Worm (Caenorhabditis elegans) whole organism, L1 larva: ENCODE measurements around the gene cul-5.
A peak's percentile ranks its signal among the peaks of the same experiment; 100 is the strongest.

Source experiments
- C04F5.9 ChIP-seq: sonication (generic microtip); optimal IDR thresholded peaks from 2 replicates; lab custom pipeline; 2016; ENCODE audit warnings: missing genetic modification characterization, missing compliant biosample characterization
- C34B4.2 ChIP-seq: sonication (generic microtip); optimal IDR thresholded peaks from 2 replicates; lab custom pipeline; 2017; ENCODE audit warnings: mild to moderate bottlenecking, missing genetic modification characterization, missing compliant biosample characterization
- Y116A8C.19 ChIP-seq: sonication (generic microtip); optimal IDR thresholded peaks from 2 replicates; lab custom pipeline; 2016; ENCODE audit warnings: missing compliant biosample characterization, missing genetic modification characterization, borderline replicate concordance
- aha-1 ChIP-seq: fragments of 150-350 bp; optimal IDR thresholded peaks from 2 replicates; lab custom pipeline; 2014; ENCODE audit warnings: missing biosample characterization, missing genetic modification characterization
- alr-1 ChIP-seq: fragments of 200-800 bp; sonication (Bioruptor generic); optimal IDR thresholded peaks from 2 replicates; lab custom pipeline; 2018; ENCODE audit warnings: borderline replicate concordance, mild to moderate bottlenecking, missing genetic modification characterization, missing compliant biosample characterization
- aly-2 ChIP-seq: fragments of 150-350 bp; optimal IDR thresholded peaks from 2 replicates; lab custom pipeline; 2014; ENCODE audit warnings: missing biosample characterization, missing genetic modification characterization
- blmp-1 ChIP-seq: fragments of 150-350 bp; optimal IDR thresholded peaks from 2 replicates; lab custom pipeline; 2014; ENCODE audit warnings: missing biosample characterization, missing genetic modification characterization
- ceh-63 ChIP-seq: fragments of 200-800 bp; sonication (Bioruptor generic); optimal IDR thresholded peaks from 2 replicates; lab custom pipeline; 2018; ENCODE audit warnings: mild to moderate bottlenecking, missing genetic modification characterization, missing compliant biosample characterization
- ceh-82 ChIP-seq, 3 experiments: fragments of 150-350 bp in 1 of 3; sonication (generic microtip) in 2 of 3; optimal IDR thresholded peaks; 2 replicates each; lab custom pipeline; 2014 to 2017; ENCODE audit warnings: missing biosample characterization in 3 of 3, missing genetic modification characterization in 3 of 3
- ceh-88 ChIP-seq: fragments of 200-800 bp; sonication (Bioruptor generic); IDR thresholded peaks from 2 replicates; pipeline ENCODE4 v1.3.6; 2022; ENCODE audit warnings: missing genetic modification characterization, missing compliant biosample characterization
- ceh-90 ChIP-seq: sonication (generic microtip); optimal IDR thresholded peaks from 2 replicates; lab custom pipeline; 2016; ENCODE audit warnings: missing genetic modification characterization, missing compliant biosample characterization
- dsc-1 ChIP-seq: sonication (generic microtip); optimal IDR thresholded peaks from 2 replicates; lab custom pipeline; 2016; ENCODE audit warnings: mild to moderate bottlenecking, missing genetic modification characterization, missing compliant biosample characterization
- efl-3 ChIP-seq: fragments of 200-800 bp; sonication (Bioruptor generic); optimal IDR thresholded peaks from 2 replicates; lab custom pipeline; 2018; ENCODE audit warnings: mild to moderate bottlenecking, missing genetic modification characterization, missing compliant biosample characterization
- egl-13 ChIP-seq: sonication (generic microtip); optimal IDR thresholded peaks from 2 replicates; lab custom pipeline; 2016; ENCODE audit warnings: missing genotype, missing genetic modification reagents, missing genetic modification characterization, missing compliant biosample characterization
- elt-2 ChIP-seq: sonication (generic microtip); optimal IDR thresholded peaks from 2 replicates; lab custom pipeline; 2016; ENCODE audit warnings: missing genetic modification characterization, mild to moderate bottlenecking, inconsistent platforms, missing compliant biosample characterization, missing genetic modification reagents
- elt-3 ChIP-seq, 6 experiments: fragments of 150-350 bp in 1 of 6; sonication (generic microtip); optimal IDR thresholded peaks; 2 replicates each; lab custom pipeline; 2017 to 2018; ENCODE audit warnings: missing biosample characterization in 6 of 6, missing genetic modification characterization in 6 of 6, inconsistent platforms in 1 of 6
- ets-5 ChIP-seq: fragments of 200-800 bp; sonication (Bioruptor generic); IDR thresholded peaks from 2 replicates; pipeline ENCODE4 v1.3.6; 2022; ENCODE audit warnings: missing genetic modification characterization, missing compliant biosample characterization
- fkh-10 ChIP-seq: sonication (generic microtip); optimal IDR thresholded peaks from 2 replicates; lab custom pipeline; 2017; ENCODE audit warnings: missing biosample characterization, missing genetic modification reagents, missing genetic modification characterization
- fkh-4 ChIP-seq: sonication (generic microtip); optimal IDR thresholded peaks from 2 replicates; lab custom pipeline; 2016; ENCODE audit warnings: missing compliant biosample characterization, missing genetic modification characterization, borderline replicate concordance
- fos-1 ChIP-seq: fragments of 150-350 bp; optimal IDR thresholded peaks from 2 replicates; lab custom pipeline; 2014; ENCODE audit warnings: missing biosample characterization, missing genetic modification characterization
- grh-1 ChIP-seq: fragments of 200-800 bp; sonication (Bioruptor generic); IDR thresholded peaks from 2 replicates; pipeline ENCODE4 v1.3.6; 2022; ENCODE audit warnings: missing genetic modification reagents, missing genetic modification characterization, missing compliant biosample characterization
- hlh-4 ChIP-seq: sonication (generic microtip); optimal IDR thresholded peaks from 2 replicates; lab custom pipeline; 2016; ENCODE audit warnings: mild to moderate bottlenecking, missing genetic modification characterization, missing compliant biosample characterization
- hpl-2 ChIP-seq: fragments of 150-350 bp; optimal IDR thresholded peaks from 2 replicates; lab custom pipeline; 2014; ENCODE audit warnings: missing biosample characterization, missing genetic modification reagents, missing genetic modification characterization
- lin-13 ChIP-seq: fragments of 150-350 bp; optimal IDR thresholded peaks from 2 replicates; lab custom pipeline; 2014; ENCODE audit warnings: missing biosample characterization, missing genetic modification reagents, missing genetic modification characterization
- lin-39 ChIP-seq: fragments of 150-350 bp; optimal IDR thresholded peaks from 2 replicates; lab custom pipeline; 2014; ENCODE audit warnings: missing biosample characterization, missing genetic modification reagents, missing genetic modification characterization
- lir-3 ChIP-seq: sonication (generic microtip); optimal IDR thresholded peaks from 2 replicates; lab custom pipeline; 2016; ENCODE audit warnings: mild to moderate bottlenecking, missing genetic modification characterization, moderate library complexity, missing compliant biosample characterization; ENCODE audit not compliant: poor library complexity
- mab-9 ChIP-seq: fragments of 200-800 bp; sonication (Bioruptor generic); IDR thresholded peaks from 2 replicates; pipeline ENCODE4 v1.3.6; 2022; ENCODE audit warnings: missing genetic modification reagents, missing genetic modification characterization, missing compliant biosample characterization
- nhr-11 ChIP-seq: fragments of 150-350 bp; optimal IDR thresholded peaks from 2 replicates; lab custom pipeline; 2014; ENCODE audit warnings: missing biosample characterization, missing genetic modification characterization
- nhr-19 ChIP-seq: fragments of 200-800 bp; sonication (Bioruptor generic); conservative IDR thresholded peaks from 2 replicates; pipeline ENCODE4 v1.3.6; 2022; ENCODE audit warnings: missing genetic modification characterization, missing compliant biosample characterization
- nhr-20 ChIP-seq: sonication (generic microtip); optimal IDR thresholded peaks from 2 replicates; lab custom pipeline; 2016; ENCODE audit warnings: mild to moderate bottlenecking, missing genetic modification characterization, missing compliant biosample characterization
- nhr-237 ChIP-seq: fragments of 150-350 bp; optimal IDR thresholded peaks from 2 replicates; lab custom pipeline; 2014; ENCODE audit warnings: missing biosample characterization, missing genetic modification characterization
- nhr-28 ChIP-seq: fragments of 150-350 bp; optimal IDR thresholded peaks from 2 replicates; lab custom pipeline; 2014; ENCODE audit warnings: missing biosample characterization, missing genetic modification characterization
- nhr-71 ChIP-seq: sonication (generic microtip); optimal IDR thresholded peaks from 2 replicates; lab custom pipeline; 2016; ENCODE audit warnings: mild to moderate bottlenecking, missing genetic modification characterization, moderate library complexity, missing compliant biosample characterization
- nhr-77 ChIP-seq: fragments of 150-350 bp; optimal IDR thresholded peaks from 2 replicates; lab custom pipeline; 2014; ENCODE audit warnings: missing biosample characterization, missing genetic modification characterization
- nhr-85 ChIP-seq: sonication (generic microtip); peaks from one replicate; lab custom pipeline; 2016; ENCODE audit warnings: missing genetic modification characterization, inconsistent platforms, missing compliant biosample characterization
- nhr-90 ChIP-seq: sonication (generic microtip); optimal IDR thresholded peaks from 2 replicates; lab custom pipeline; 2016; ENCODE audit warnings: mild to moderate bottlenecking, missing genetic modification characterization, missing compliant biosample characterization; ENCODE audit not compliant: poor library complexity
- pqm-1 ChIP-seq: sonication (generic microtip); optimal IDR thresholded peaks from 3 replicates; lab custom pipeline; 2017; ENCODE audit warnings: missing biosample characterization, missing genetic modification characterization
- rnt-1 ChIP-seq: sonication (generic microtip); optimal IDR thresholded peaks from 2 replicates; lab custom pipeline; 2016; ENCODE audit warnings: mild to moderate bottlenecking, missing genetic modification characterization, moderate library complexity, missing compliant biosample characterization
- skn-1 ChIP-seq: fragments of 150-350 bp; optimal IDR thresholded peaks from 2 replicates; lab custom pipeline; 2014; ENCODE audit warnings: missing biosample characterization, missing genetic modification characterization
- snpc-4 ChIP-seq: fragments of 150-350 bp; optimal IDR thresholded peaks from 2 replicates; lab custom pipeline; 2014; ENCODE audit warnings: missing biosample characterization, missing genetic modification characterization
- sptf-1 ChIP-seq: fragments of 150-350 bp; optimal IDR thresholded peaks from 2 replicates; lab custom pipeline; 2014; ENCODE audit warnings: missing biosample characterization, missing genetic modification characterization
- sup-37 ChIP-seq: fragments of 200-800 bp; sonication (Bioruptor generic); optimal IDR thresholded peaks from 2 replicates; lab custom pipeline; 2018; ENCODE audit warnings: mild to moderate bottlenecking, missing genetic modification characterization, missing compliant biosample characterization
- swsn-7 ChIP-seq: sonication (generic microtip); optimal IDR thresholded peaks from 2 replicates; lab custom pipeline; 2016; ENCODE audit warnings: missing genetic modification characterization, missing compliant biosample characterization
- tbx-2 ChIP-seq: sonication (generic microtip); optimal IDR thresholded peaks from 2 replicates; lab custom pipeline; 2016; ENCODE audit warnings: missing genetic modification characterization, missing compliant biosample characterization
- tlp-1 ChIP-seq: fragments of 150-350 bp; optimal IDR thresholded peaks from 2 replicates; lab custom pipeline; 2014; ENCODE audit warnings: missing biosample characterization, missing genetic modification characterization
- unc-130 ChIP-seq: fragments of 150-350 bp; optimal IDR thresholded peaks from 2 replicates; lab custom pipeline; 2017; ENCODE audit warnings: missing biosample characterization, missing genetic modification characterization, inconsistent platforms
- unc-30 ChIP-seq: sonication (generic microtip); optimal IDR thresholded peaks from 2 replicates; lab custom pipeline; 2017; ENCODE audit warnings: missing biosample characterization, missing genetic modification characterization
- zip-4 ChIP-seq: fragments of 200-800 bp; sonication (Bioruptor generic); optimal IDR thresholded peaks from 2 replicates; lab custom pipeline; 2018; ENCODE audit warnings: mild to moderate bottlenecking, missing genetic modification characterization, moderate library complexity, missing compliant biosample characterization
- ztf-11 ChIP-seq, 2 experiments: sonication (generic microtip); optimal IDR thresholded peaks; 2 replicates each; lab custom pipeline; 2016 to 2017; ENCODE audit warnings: missing genetic modification characterization in 2 of 2, missing biosample characterization in 1 of 2, missing compliant biosample characterization in 1 of 2

cul-5 gene

DNA sequence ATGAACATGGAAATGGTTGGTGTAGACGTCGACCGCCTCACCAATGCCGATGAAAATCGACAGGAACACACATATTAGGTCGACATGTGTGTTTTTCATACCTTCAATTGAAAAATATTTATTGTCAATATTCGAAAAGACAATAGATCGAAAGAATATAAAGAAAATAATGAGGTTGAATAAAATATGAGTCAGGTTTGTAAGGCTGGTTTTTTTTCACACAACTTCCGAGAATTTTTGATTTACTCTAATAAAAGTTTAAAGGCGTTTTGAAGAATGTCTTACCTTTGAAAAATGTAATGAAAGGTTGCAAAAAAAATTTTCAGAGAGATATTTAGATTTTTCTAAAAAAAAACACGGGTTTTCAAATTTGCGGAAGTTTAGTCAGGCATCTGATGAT lies 5.7 kb upstream of the cul-5 start, which contains the start of gene egl-3:
egl-3 (minus strand) TSS at position 101 of the 400 bp plus-strand sequence.
- no peak for TF ChIP-seq nhr-28 (tag; lab: Kevin White, UChicago)
- TF ChIP-seq hlh-4 (tag; lab: Kevin White, UChicago): no peak
- no peak for TF ChIP-seq Y116A8C.19 (tag; lab: Kevin White, UChicago)
- TF ChIP-seq nhr-85 (tag; lab: Kevin White, UChicago): no peak
- no peak for TF ChIP-seq nhr-71 (tag; lab: Kevin White, UChicago)
- TF ChIP-seq C04F5.9 (tag; lab: Kevin White, UChicago): no peak
- TF ChIP-seq nhr-77 (tag; lab: Kevin White, UChicago): no peak
- no peak for TF ChIP-seq dsc-1
- TF ChIP-seq nhr-19 (GFP tag; lab: Robert Waterston, UW): no peak
- no peak for TF ChIP-seq tlp-1
- no peak for TF ChIP-seq lin-13 (GFP tag; lab: Kevin White, UChicago)
- TF ChIP-seq grh-1 (GFP tag; lab: Robert Waterston, UW): no peak
- TF ChIP-seq skn-1: no peak
- no peak for TF ChIP-seq fos-1
- no peak for TF ChIP-seq unc-130 (tag; lab: Kevin White, UChicago)
- TF ChIP-seq lir-3 (tag; lab: Kevin White, UChicago): no peak

DNA sequence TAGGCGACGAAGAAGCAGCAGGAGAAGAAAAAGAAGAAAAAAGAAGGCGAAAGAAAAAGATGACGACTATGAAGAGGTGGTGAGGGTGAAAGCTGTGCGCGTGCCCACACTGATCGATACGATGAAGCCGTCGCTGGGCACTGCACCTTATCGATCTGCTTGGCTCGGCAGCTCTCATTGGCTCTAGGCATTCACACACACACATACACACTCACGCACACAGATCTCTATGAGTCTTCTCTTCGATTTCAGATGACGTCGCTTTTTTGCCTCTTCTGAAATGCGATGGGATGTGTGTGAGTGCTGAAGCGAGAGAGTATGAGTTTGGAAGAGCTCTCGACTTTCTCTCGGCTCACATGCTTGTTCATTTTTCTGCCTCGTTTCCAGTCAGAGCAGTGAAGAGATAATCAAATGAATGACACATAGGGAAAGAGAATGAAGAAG lies 4.7 kb upstream of the cul-5 start:
- TF ChIP-seq sup-37 (no peak), elt-2 (tag; lab: Kevin White, UChicago) (no peak), alr-1 (tag; lab: Kevin White, UChicago) (no peak), blmp-1 (tag; lab: Kevin White, UChicago) (no peak), nhr-20 (peak; percentile 20), zip-4 (GFP tag; lab: Kevin White, UChicago) (no peak), grh-1 (GFP tag; lab: Robert Waterston, UW) (no peak), C04F5.9 (tag; lab: Kevin White, UChicago) (no peak), unc-30 (tag; lab: Kevin White, UChicago) (no peak), nhr-19 (GFP tag; lab: Robert Waterston, UW) (peak; percentile 46), fkh-4 (tag; lab: Kevin White, UChicago) (no peak), dsc-1 (peak; percentile 68), snpc-4 (tag; lab: Kevin White, UChicago) (peak; percentile 45), fkh-10 (GFP tag; lab: Kevin White, UChicago) (peak; percentile 97), nhr-77 (tag; lab: Kevin White, UChicago) (no peak), unc-130 (tag; lab: Kevin White, UChicago) (no peak), ceh-88 (GFP tag; lab: Robert Waterston, UW) (peak; percentile 46; the same call in 1 of the 2 replicates), egl-13 (tag; lab: Kevin White, UChicago) (peak; percentile 91), ets-5 (GFP tag; lab: Robert Waterston, UW) (no peak), lir-3 (tag; lab: Kevin White, UChicago) (no peak), nhr-237 (tag; lab: Kevin White, UChicago) (peak; percentile 24), elt-3 (tag; optimal IDR thresholded peaks at IDR 0.05; lab: Kevin White, UChicago) (no peak), ceh-82 (tag; optimal IDR thresholded peaks at IDR 0.05; lab: Kevin White, UChicago) (peak; percentile 44 to 81 (median 54)), ztf-11 (tag; optimal IDR thresholded peaks at IDR 0.05; lab: Kevin White, UChicago) (peak in 1 of 2 experiments; percentile 25), aly-2 (tag; lab: Kevin White, UChicago) (no peak), ceh-90 (no peak), hlh-4 (tag; lab: Kevin White, UChicago) (no peak), tbx-2 (tag; lab: Kevin White, UChicago) (peak; percentile 82), fos-1 (peak; percentile 74), nhr-71 (tag; lab: Kevin White, UChicago) (peak; percentile 90), tlp-1 (no peak), ceh-63 (GFP tag; lab: Kevin White, UChicago) (no peak), C34B4.2 (tag; lab: Kevin White, UChicago) (no peak), aha-1 (tag; lab: Kevin White, UChicago) (no peak), nhr-90 (tag; lab: Kevin White, UChicago) (no peak), hpl-2 (GFP tag; lab: Kevin White, UChicago) (no peak), efl-3 (GFP tag; lab: Kevin White, UChicago) (no peak), sptf-1 (tag; lab: Kevin White, UChicago) (no peak), rnt-1 (tag; lab: Kevin White, UChicago) (no peak), swsn-7 (tag; lab: Kevin White, UChicago) (peak; percentile 85), pqm-1 (tag; lab: Kevin White, UChicago) (no peak), mab-9 (GFP tag; lab: Robert Waterston, UW) (peak; percentile 9; the same call in 1 of the 2 replicates), nhr-11 (tag; lab: Kevin White, UChicago) (no peak), lin-39 (tag; lab: Kevin White, UChicago) (no peak)
